Fruit fly (Drosophila melanogaster): ENCODE data around the gene CG14990.

The CG14990 gene

dm6 chr3L:4107120-4107519, 14.1 kb downstream of the CG14990 start:
- TF ChIP-seq CG33017 (tag; optimal IDR thresholded peaks at IDR 0.05): no peak
- TF ChIP-seq cic (GFP tag; optimal IDR thresholded peaks at IDR 0.05): peak; percentile 72
- TF ChIP-seq CG12768 (GFP tag; optimal IDR thresholded peaks at IDR 0.05): peak; percentile 35
- TF ChIP-seq kay (GFP tag; ENCODE audit: borderline replicate concordance): peak; percentile 94
- TF ChIP-seq pad (GFP tag; optimal IDR thresholded peaks at IDR 0.05): no peak

dm6 chr3L:4108072-4108843, 15.3 kb downstream of the CG14990 start, which contains the start of gene Ack:
Gene Ack (plus strand): TSS chr3L:4108186.
- TF ChIP-seq CG33017 (tag; optimal IDR thresholded peaks at IDR 0.05) (no peak), CG1620 (GFP tag; optimal IDR thresholded peaks at IDR 0.05) (no peak), Clk (GFP tag; optimal IDR thresholded peaks at IDR 0.05) (peak; percentile 32), Mnt (GFP tag; optimal IDR thresholded peaks at IDR 0.05) (peak; percentile 79), CG14711 (tag; optimal IDR thresholded peaks at IDR 0.05) (no peak), cnc (optimal IDR thresholded peaks at IDR 0.05) (no peak), Hr96 (GFP tag; optimal IDR thresholded peaks at IDR 0.05) (no peak), ovo (GFP tag; optimal IDR thresholded peaks at IDR 0.05) (no peak), CG7045 (GFP tag; optimal IDR thresholded peaks at IDR 0.05) (no peak), kay (GFP tag; ENCODE audit: borderline replicate concordance) (no peak), toe (GFP tag; optimal IDR thresholded peaks at IDR 0.05) (peak; percentile 16), CG5204 (GFP tag; optimal IDR thresholded peaks at IDR 0.05) (no peak), bab1 (GFP tag; optimal IDR thresholded peaks at IDR 0.05) (peak; percentile 76), CG11617 (GFP tag; optimal IDR thresholded peaks at IDR 0.05) (peak; percentile 51), CG12768 (GFP tag; optimal IDR thresholded peaks at IDR 0.05) (peak; percentile 45), tj (GFP tag; optimal IDR thresholded peaks at IDR 0.05) (peak; percentile 37), pad (GFP tag; optimal IDR thresholded peaks at IDR 0.05) (no peak), CG7101 (tag; optimal IDR thresholded peaks at IDR 0.05) (no peak), Crg-1 (GFP tag; optimal IDR thresholded peaks at IDR 0.05) (no peak), cic (GFP tag; optimal IDR thresholded peaks at IDR 0.05) (peak; percentile 58)

- peak; percentile 23 for TF ChIP-seq CG12768 (GFP tag; optimal IDR thresholded peaks at IDR 0.05)
- TF ChIP-seq CG11617 (GFP tag; optimal IDR thresholded peaks at IDR 0.05): peak; percentile 31
- TF ChIP-seq CG5204 (GFP tag; optimal IDR thresholded peaks at IDR 0.05): no peak
- peak; percentile 38 for TF ChIP-seq CG7045 (GFP tag; optimal IDR thresholded peaks at IDR 0.05)
- no peak for TF ChIP-seq Hr96 (GFP tag; optimal IDR thresholded peaks at IDR 0.05)
- no peak for TF ChIP-seq cic (GFP tag; optimal IDR thresholded peaks at IDR 0.05)
- TF ChIP-seq kay (GFP tag; ENCODE audit: borderline replicate concordance): peak; percentile 42
- peak; percentile 32 for TF ChIP-seq CG14711 (tag; optimal IDR thresholded peaks at IDR 0.05)
- TF ChIP-seq bab1 (GFP tag; optimal IDR thresholded peaks at IDR 0.05): peak; percentile 68
- TF ChIP-seq CG7101 (tag; optimal IDR thresholded peaks at IDR 0.05): peak; percentile 16
- TF ChIP-seq Mnt (GFP tag; optimal IDR thresholded peaks at IDR 0.05): no peak
- TF ChIP-seq cnc (optimal IDR thresholded peaks at IDR 0.05): no peak
- TF ChIP-seq tj (GFP tag; optimal IDR thresholded peaks at IDR 0.05): no peak
- no peak for TF ChIP-seq toe (GFP tag; optimal IDR thresholded peaks at IDR 0.05)
- no peak for TF ChIP-seq ovo (GFP tag; optimal IDR thresholded peaks at IDR 0.05)
- peak; percentile 28 for TF ChIP-seq CG1620 (GFP tag; optimal IDR thresholded peaks at IDR 0.05)
- TF ChIP-seq Clk (GFP tag; optimal IDR thresholded peaks at IDR 0.05): no peak
- peak; percentile 33 for TF ChIP-seq CG33017 (tag; optimal IDR thresholded peaks at IDR 0.05)
- peak; percentile 21 for TF ChIP-seq Crg-1 (GFP tag; optimal IDR thresholded peaks at IDR 0.05)
- peak; percentile 21 for TF ChIP-seq pad (GFP tag; optimal IDR thresholded peaks at IDR 0.05)
Observed at dm6 chr3L:4108844-4109494, 16.0 kb downstream of the CG14990 start.

- TF ChIP-seq bab1 (GFP tag; optimal IDR thresholded peaks at IDR 0.05) (no peak), tj (GFP tag; optimal IDR thresholded peaks at IDR 0.05) (no peak), CG14711 (tag; optimal IDR thresholded peaks at IDR 0.05) (no peak), Hr96 (GFP tag; optimal IDR thresholded peaks at IDR 0.05) (no peak), CG7045 (GFP tag; optimal IDR thresholded peaks at IDR 0.05) (no peak), cic (GFP tag; optimal IDR thresholded peaks at IDR 0.05) (no peak), cnc (optimal IDR thresholded peaks at IDR 0.05) (no peak)
Observed at dm6 chr3L:4110212-4110611, 17.2 kb downstream of the CG14990 start.

dm6 chr3L:4113998-4114397, 21.0 kb downstream of the CG14990 start:
- peak; percentile 84 for TF ChIP-seq kay (GFP tag; ENCODE audit: borderline replicate concordance)
- TF ChIP-seq tj (GFP tag; optimal IDR thresholded peaks at IDR 0.05): no peak

dm6 chr3L:4115107-4115506, 22.1 kb downstream of the CG14990 start:
- no peak for TF ChIP-seq bab1 (GFP tag; optimal IDR thresholded peaks at IDR 0.05)
- no peak for TF ChIP-seq CG11617 (GFP tag; optimal IDR thresholded peaks at IDR 0.05)
- no peak for TF ChIP-seq CG33017 (tag; optimal IDR thresholded peaks at IDR 0.05)
- TF ChIP-seq Hr96 (GFP tag; optimal IDR thresholded peaks at IDR 0.05): no peak
- TF ChIP-seq tj (GFP tag; optimal IDR thresholded peaks at IDR 0.05): no peak
- TF ChIP-seq toe (GFP tag; optimal IDR thresholded peaks at IDR 0.05): no peak
- no peak for TF ChIP-seq CG7101 (tag; optimal IDR thresholded peaks at IDR 0.05)
- TF ChIP-seq pad (GFP tag; optimal IDR thresholded peaks at IDR 0.05): no peak
- no peak for TF ChIP-seq cnc (optimal IDR thresholded peaks at IDR 0.05)
- TF ChIP-seq ovo (GFP tag; optimal IDR thresholded peaks at IDR 0.05): no peak
- no peak for TF ChIP-seq Clk (GFP tag; optimal IDR thresholded peaks at IDR 0.05)
- no peak for TF ChIP-seq CG7045 (GFP tag; optimal IDR thresholded peaks at IDR 0.05)
- TF ChIP-seq cic (GFP tag; optimal IDR thresholded peaks at IDR 0.05): no peak
- no peak for TF ChIP-seq CG12768 (GFP tag; optimal IDR thresholded peaks at IDR 0.05)
- no peak for TF ChIP-seq CG5204 (GFP tag; optimal IDR thresholded peaks at IDR 0.05)
- no peak for TF ChIP-seq Mnt (GFP tag; optimal IDR thresholded peaks at IDR 0.05)

All from whole organism, adult.